Worm (Caenorhabditis elegans) whole organism, L1 larva: Measurements from ENCODE around the gene F17C11.12.

Experiments
- C04F5.9 ChIP-seq: sonication (generic microtip); optimal IDR thresholded peaks from 2 replicates; lab custom pipeline; 2016; ENCODE audit warnings: missing genetic modification characterization, missing compliant biosample characterization
- C16A3.4 ChIP-seq: fragments of 150-350 bp; optimal IDR thresholded peaks from 2 replicates; lab custom pipeline; 2014; ENCODE audit warnings: missing biosample characterization, missing genetic modification characterization
- C34B4.2 ChIP-seq: sonication (generic microtip); optimal IDR thresholded peaks from 2 replicates; lab custom pipeline; 2017; ENCODE audit warnings: mild to moderate bottlenecking, missing genetic modification characterization, missing compliant biosample characterization
- F16B12.6 ChIP-seq: fragments of 150-350 bp; optimal IDR thresholded peaks from 2 replicates; lab custom pipeline; 2014; ENCODE audit warnings: missing biosample characterization, missing genetic modification characterization
- aha-1 ChIP-seq: fragments of 150-350 bp; optimal IDR thresholded peaks from 2 replicates; lab custom pipeline; 2014; ENCODE audit warnings: missing biosample characterization, missing genetic modification characterization
- ama-1 ChIP-seq: fragments of 150-350 bp; optimal IDR thresholded peaks from 2 replicates; lab custom pipeline; 2014
- ceh-63 ChIP-seq: fragments of 200-800 bp; sonication (Bioruptor generic); optimal IDR thresholded peaks from 2 replicates; lab custom pipeline; 2018; ENCODE audit warnings: mild to moderate bottlenecking, missing genetic modification characterization, missing compliant biosample characterization
- ceh-88 ChIP-seq: fragments of 200-800 bp; sonication (Bioruptor generic); IDR thresholded peaks from 2 replicates; pipeline ENCODE4 v1.3.6; 2022; ENCODE audit warnings: missing genetic modification characterization, missing compliant biosample characterization
- ces-1 ChIP-seq: fragments of 150-350 bp; optimal IDR thresholded peaks from 2 replicates; lab custom pipeline; 2014; ENCODE audit warnings: missing biosample characterization, missing genetic modification reagents, missing genetic modification characterization
- efl-1 ChIP-seq, 4 experiments: fragments of 150-350 bp; optimal IDR thresholded peaks in 3 of 4; peaks in 1 of 4; 1 replicate in 1 of 4; 2 replicates in 3 of 4; lab custom pipeline; 2014; ENCODE audit warnings: missing biosample characterization in 2 of 4, missing genetic modification characterization in 2 of 4, missing genetic modification reagents in 2 of 4
- efl-3 ChIP-seq: fragments of 200-800 bp; sonication (Bioruptor generic); optimal IDR thresholded peaks from 2 replicates; lab custom pipeline; 2018; ENCODE audit warnings: mild to moderate bottlenecking, missing genetic modification characterization, missing compliant biosample characterization
- egl-13 ChIP-seq: sonication (generic microtip); optimal IDR thresholded peaks from 2 replicates; lab custom pipeline; 2016; ENCODE audit warnings: missing genotype, missing genetic modification reagents, missing genetic modification characterization, missing compliant biosample characterization
- elt-3 ChIP-seq, 6 experiments: fragments of 150-350 bp in 1 of 6; sonication (generic microtip); optimal IDR thresholded peaks; 2 replicates each; lab custom pipeline; 2017 to 2018; ENCODE audit warnings: missing biosample characterization in 6 of 6, missing genetic modification characterization in 6 of 6, inconsistent platforms in 1 of 6
- ets-5 ChIP-seq: fragments of 200-800 bp; sonication (Bioruptor generic); IDR thresholded peaks from 2 replicates; pipeline ENCODE4 v1.3.6; 2022; ENCODE audit warnings: missing genetic modification characterization, missing compliant biosample characterization
- fkh-10 ChIP-seq: sonication (generic microtip); optimal IDR thresholded peaks from 2 replicates; lab custom pipeline; 2017; ENCODE audit warnings: missing biosample characterization, missing genetic modification reagents, missing genetic modification characterization
- fkh-4 ChIP-seq: sonication (generic microtip); optimal IDR thresholded peaks from 2 replicates; lab custom pipeline; 2016; ENCODE audit warnings: missing compliant biosample characterization, missing genetic modification characterization, borderline replicate concordance
- hlh-4 ChIP-seq: sonication (generic microtip); optimal IDR thresholded peaks from 2 replicates; lab custom pipeline; 2016; ENCODE audit warnings: mild to moderate bottlenecking, missing genetic modification characterization, missing compliant biosample characterization
- irx-1 ChIP-seq: sonication (generic microtip); optimal IDR thresholded peaks from 2 replicates; lab custom pipeline; 2016; ENCODE audit warnings: missing genetic modification characterization, missing compliant biosample characterization
- isw-1 ChIP-seq: fragments of 200-800 bp; sonication (Bioruptor generic); IDR thresholded peaks from 2 replicates; pipeline ENCODE4 v1.3.6; 2022; ENCODE audit warnings: missing genetic modification characterization, missing compliant biosample characterization
- jun-1 ChIP-seq: fragments of 150-350 bp; optimal IDR thresholded peaks from 2 replicates; lab custom pipeline; 2014; ENCODE audit warnings: missing biosample characterization, missing genetic modification reagents, missing genetic modification characterization
- lin-35 ChIP-seq, 2 experiments: fragments of 150-350 bp; optimal IDR thresholded peaks; 2 replicates each; lab custom pipeline; 2014; ENCODE audit warnings: missing biosample characterization in 2 of 2, missing genetic modification characterization in 2 of 2, missing genetic modification reagents in 2 of 2
- lin-39 ChIP-seq: fragments of 150-350 bp; optimal IDR thresholded peaks from 2 replicates; lab custom pipeline; 2014; ENCODE audit warnings: missing biosample characterization, missing genetic modification reagents, missing genetic modification characterization
- lir-3 ChIP-seq: sonication (generic microtip); optimal IDR thresholded peaks from 2 replicates; lab custom pipeline; 2016; ENCODE audit warnings: mild to moderate bottlenecking, missing genetic modification characterization, moderate library complexity, missing compliant biosample characterization; ENCODE audit not compliant: poor library complexity
- lsy-2 ChIP-seq, 2 experiments: fragments of 150-350 bp; optimal IDR thresholded peaks; 2 replicates each; lab custom pipeline; 2014; ENCODE audit warnings: missing biosample characterization in 2 of 2, missing genetic modification characterization in 2 of 2
- mab-9 ChIP-seq: fragments of 200-800 bp; sonication (Bioruptor generic); IDR thresholded peaks from 2 replicates; pipeline ENCODE4 v1.3.6; 2022; ENCODE audit warnings: missing genetic modification reagents, missing genetic modification characterization, missing compliant biosample characterization
- mef-2 ChIP-seq: fragments of 150-350 bp; optimal IDR thresholded peaks from 2 replicates; lab custom pipeline; 2014; ENCODE audit warnings: missing biosample characterization, missing genetic modification characterization
- mep-1 ChIP-seq: fragments of 150-350 bp; optimal IDR thresholded peaks from 2 replicates; lab custom pipeline; 2014; ENCODE audit warnings: missing biosample characterization, missing genetic modification characterization
- nhr-11 ChIP-seq: fragments of 150-350 bp; optimal IDR thresholded peaks from 2 replicates; lab custom pipeline; 2014; ENCODE audit warnings: missing biosample characterization, missing genetic modification characterization
- nhr-12 ChIP-seq: sonication (generic microtip); optimal IDR thresholded peaks from 2 replicates; lab custom pipeline; 2017; ENCODE audit warnings: missing biosample characterization, missing genetic modification characterization
- nhr-19 ChIP-seq: fragments of 200-800 bp; sonication (Bioruptor generic); conservative IDR thresholded peaks from 2 replicates; pipeline ENCODE4 v1.3.6; 2022; ENCODE audit warnings: missing genetic modification characterization, missing compliant biosample characterization
- nhr-28 ChIP-seq: fragments of 150-350 bp; optimal IDR thresholded peaks from 2 replicates; lab custom pipeline; 2014; ENCODE audit warnings: missing biosample characterization, missing genetic modification characterization
- nhr-77 ChIP-seq: fragments of 150-350 bp; optimal IDR thresholded peaks from 2 replicates; lab custom pipeline; 2014; ENCODE audit warnings: missing biosample characterization, missing genetic modification characterization
- nhr-84 ChIP-seq: sonication (generic microtip); optimal IDR thresholded peaks from 2 replicates; lab custom pipeline; 2017; ENCODE audit warnings: missing biosample characterization, missing genetic modification characterization
- nhr-85 ChIP-seq: sonication (generic microtip); peaks from one replicate; lab custom pipeline; 2016; ENCODE audit warnings: missing genetic modification characterization, inconsistent platforms, missing compliant biosample characterization
- nhr-90 ChIP-seq: sonication (generic microtip); optimal IDR thresholded peaks from 2 replicates; lab custom pipeline; 2016; ENCODE audit warnings: mild to moderate bottlenecking, missing genetic modification characterization, missing compliant biosample characterization; ENCODE audit not compliant: poor library complexity
- pag-3 ChIP-seq: sonication (generic microtip); optimal IDR thresholded peaks from 2 replicates; lab custom pipeline; 2017; ENCODE audit warnings: missing genetic modification characterization, mild to moderate bottlenecking, missing compliant biosample characterization, antibody characterized with exemption, borderline replicate concordance; ENCODE audit not compliant: insufficient read depth
- pax-3 ChIP-seq: fragments of 200-800 bp; sonication (Bioruptor generic); optimal IDR thresholded peaks from 2 replicates; lab custom pipeline; 2018; ENCODE audit warnings: mild to moderate bottlenecking, missing genetic modification characterization, moderate library complexity, missing compliant biosample characterization
- pqm-1 ChIP-seq: sonication (generic microtip); optimal IDR thresholded peaks from 3 replicates; lab custom pipeline; 2017; ENCODE audit warnings: missing biosample characterization, missing genetic modification characterization
- rnt-1 ChIP-seq: sonication (generic microtip); optimal IDR thresholded peaks from 2 replicates; lab custom pipeline; 2016; ENCODE audit warnings: mild to moderate bottlenecking, missing genetic modification characterization, moderate library complexity, missing compliant biosample characterization
- skn-1 ChIP-seq: fragments of 150-350 bp; optimal IDR thresholded peaks from 2 replicates; lab custom pipeline; 2014; ENCODE audit warnings: missing biosample characterization, missing genetic modification characterization
- snpc-4 ChIP-seq: fragments of 150-350 bp; optimal IDR thresholded peaks from 2 replicates; lab custom pipeline; 2014; ENCODE audit warnings: missing biosample characterization, missing genetic modification characterization
- sptf-1 ChIP-seq: fragments of 150-350 bp; optimal IDR thresholded peaks from 2 replicates; lab custom pipeline; 2014; ENCODE audit warnings: missing biosample characterization, missing genetic modification characterization
- sup-37 ChIP-seq: fragments of 200-800 bp; sonication (Bioruptor generic); optimal IDR thresholded peaks from 2 replicates; lab custom pipeline; 2018; ENCODE audit warnings: mild to moderate bottlenecking, missing genetic modification characterization, missing compliant biosample characterization
- swsn-7 ChIP-seq: sonication (generic microtip); optimal IDR thresholded peaks from 2 replicates; lab custom pipeline; 2016; ENCODE audit warnings: missing genetic modification characterization, missing compliant biosample characterization
- tbx-2 ChIP-seq: sonication (generic microtip); optimal IDR thresholded peaks from 2 replicates; lab custom pipeline; 2016; ENCODE audit warnings: missing genetic modification characterization, missing compliant biosample characterization
- unc-130 ChIP-seq: fragments of 150-350 bp; optimal IDR thresholded peaks from 2 replicates; lab custom pipeline; 2017; ENCODE audit warnings: missing biosample characterization, missing genetic modification characterization, inconsistent platforms
- unc-30 ChIP-seq: sonication (generic microtip); optimal IDR thresholded peaks from 2 replicates; lab custom pipeline; 2017; ENCODE audit warnings: missing biosample characterization, missing genetic modification characterization
- unc-62 ChIP-seq: fragments of 150-350 bp; optimal IDR thresholded peaks from 2 replicates; lab custom pipeline; 2014; ENCODE audit warnings: missing biosample characterization, missing genetic modification reagents, missing genetic modification characterization
- unc-86 ChIP-seq: sonication (generic microtip); optimal IDR thresholded peaks from 2 replicates; lab custom pipeline; 2016; ENCODE audit warnings: missing genetic modification characterization, missing compliant biosample characterization
- unc-98 ChIP-seq: fragments of 200-800 bp; sonication (Bioruptor generic); IDR thresholded peaks from 2 replicates; pipeline ENCODE4 v1.3.6; 2022; ENCODE audit warnings: missing genetic modification characterization, missing compliant biosample characterization
- vab-15 ChIP-seq: sonication (generic microtip); optimal IDR thresholded peaks from 2 replicates; lab custom pipeline; 2017; ENCODE audit warnings: missing genotype, mild to moderate bottlenecking, missing genetic modification characterization, missing compliant biosample characterization
- zag-1 ChIP-seq: fragments of 150-350 bp; optimal IDR thresholded peaks from 2 replicates; lab custom pipeline; 2014; ENCODE audit warnings: missing biosample characterization, missing genetic modification characterization

F17C11.12 gene

ce11 chrV:10951655-10952278 is 15.0 kb upstream of the F17C11.12 start, which contains the start of gene F17C11.4:
Gene F17C11.4 (plus strand): TSS chrV:10951860.
- TF ChIP-seq snpc-4 (tag; lab: Kevin White, UChicago) (peak; percentile 71), skn-1 (tag; lab: Kevin White, UChicago) (peak; percentile 35), irx-1 (peak; percentile 72), C04F5.9 (peak; percentile 25), nhr-12 (no peak), hlh-4 (no peak), nhr-19 (GFP tag; lab: Robert Waterston, UW) (peak; percentile 96), F16B12.6 (no peak), jun-1 (tag; lab: Kevin White, UChicago) (peak; percentile 64), nhr-28 (tag; lab: Kevin White, UChicago) (no peak), pqm-1 (tag; lab: Kevin White, UChicago) (no peak), efl-3 (GFP tag; lab: Kevin White, UChicago) (no peak), tbx-2 (peak; percentile 88), fkh-10 (GFP tag; lab: Kevin White, UChicago) (peak; percentile 35), lin-35 (GFP tag; optimal IDR thresholded peaks at IDR 0.05; lab: Kevin White, UChicago) (peak; percentile 69 to 78), ceh-63 (GFP tag; lab: Kevin White, UChicago) (no peak), zag-1 (tag; lab: Kevin White, UChicago) (no peak), ets-5 (no peak), lir-3 (tag; lab: Kevin White, UChicago) (peak; percentile 78), unc-130 (tag; lab: Kevin White, UChicago) (peak; percentile 98), elt-3 (tag; optimal IDR thresholded peaks at IDR 0.05; lab: Kevin White, UChicago) (peak in 2 of 6 experiments; percentile 39 to 84), nhr-84 (no peak), lsy-2 (tag; optimal IDR thresholded peaks at IDR 0.05; lab: Kevin White, UChicago) (peak; percentile 80 to 81), unc-98 (GFP tag; lab: Robert Waterston, UW) (peak; percentile 57; the same call in 1 of the 2 replicates), C34B4.2 (tag; lab: Kevin White, UChicago) (no peak), lin-39 (tag; lab: Kevin White, UChicago) (peak; percentile 81), sptf-1 (tag; lab: Kevin White, UChicago) (no peak), efl-1 (optimal IDR thresholded peaks at IDR 0.05; lab: Kevin White, UChicago) (peak; percentile 43 to 51), efl-1 (GFP tag; optimal IDR thresholded peaks at IDR 0.05 in 1 of 2; lab: Kevin White, UChicago) (peak; percentile 43 to 94), rnt-1 (peak; percentile 77), unc-30 (tag; lab: Kevin White, UChicago) (no peak), vab-15 (tag; lab: Kevin White, UChicago) (peak; percentile 98), ama-1 (lab: Kevin White, UChicago) (peak; percentile 52), aha-1 (tag; lab: Kevin White, UChicago) (no peak), nhr-11 (peak; percentile 42), sup-37 (GFP tag; lab: Kevin White, UChicago) (no peak), isw-1 (peak; percentile 12; the same call in 1 of the 2 replicates), unc-86 (tag; lab: Kevin White, UChicago) (peak; percentile 56), nhr-77 (tag; lab: Kevin White, UChicago) (peak; percentile 2), mep-1 (tag; lab: Kevin White, UChicago) (peak; percentile 75), unc-62 (GFP tag; lab: Kevin White, UChicago) (no peak), ceh-88 (GFP tag; lab: Robert Waterston, UW) (0 out of 2 replicates have a peak, but pooled peaks have one; percentile 17), mef-2 (peak; percentile 62), nhr-90 (tag; lab: Kevin White, UChicago) (peak; percentile 83), pag-3 (tag; lab: Kevin White, UChicago) (peak; percentile 70), egl-13 (peak; percentile 61), mab-9 (GFP tag; lab: Robert Waterston, UW) (peak; percentile 54; the same call in 1 of the 2 replicates), nhr-85 (tag; lab: Kevin White, UChicago) (peak; percentile 98), ces-1 (GFP tag; lab: Kevin White, UChicago) (no peak), swsn-7 (tag; lab: Kevin White, UChicago) (peak; percentile 77), fkh-4 (tag; lab: Kevin White, UChicago) (no peak), pax-3 (tag; lab: Kevin White, UChicago) (no peak), C16A3.4 (peak; percentile 66)
